Worm (Caenorhabditis elegans): Measurements from ENCODE around the gene C17H12.37.

Gene C17H12.37

ce11 chrIV:6803294-6803693, 1.6 kb upstream of the C17H12.37 start:
- no peak for TF ChIP-seq hlh-15 (tag; optimal IDR thresholded peaks at IDR 0.05)
- no peak for TF ChIP-seq pha-4 (tag; optimal IDR thresholded peaks at IDR 0.05)
- TF ChIP-seq unc-55 (GFP tag; optimal IDR thresholded peaks at IDR 0.05): no peak
- TF ChIP-seq madf-2 (tag; optimal IDR thresholded peaks at IDR 0.05): no peak
- no peak for TF ChIP-seq ceh-6 (GFP tag; optimal IDR thresholded peaks at IDR 0.05)
- no peak for TF ChIP-seq nfya-1 (tag; optimal IDR thresholded peaks at IDR 0.05)
- no peak for TF ChIP-seq hlh-13 (GFP tag; optimal IDR thresholded peaks at IDR 0.05)
- no peak for TF ChIP-seq mec-3 (tag; optimal IDR thresholded peaks at IDR 0.05; ENCODE audit: borderline replicate concordance)
- TF ChIP-seq odd-2 (tag; optimal IDR thresholded peaks at IDR 0.05): no peak

- TF ChIP-seq unc-42 (tag; optimal IDR thresholded peaks at IDR 0.05): no peak
- TF ChIP-seq rnt-1 (tag; optimal IDR thresholded peaks at IDR 0.05): peak; percentile 0
These were observed 1.0 kb upstream of the C17H12.37 start for ce11 chrIV:6803805-6804344.

ce11 chrIV:6806475-6807063, 1.7 kb downstream of the C17H12.37 start, which contains the start of gene C17H12.10:
C17H12.10 (plus strand) TSS chrIV:6806799.
- TF ChIP-seq ets-4 (tag; optimal IDR thresholded peaks at IDR 0.05) (no peak), T23F11.4 (GFP tag; optimal IDR thresholded peaks at IDR 0.05) (no peak), hlh-15 (tag; optimal IDR thresholded peaks at IDR 0.05) (no peak), fax-1 (tag; optimal IDR thresholded peaks at IDR 0.05) (no peak), nhr-11 (tag; optimal IDR thresholded peaks at IDR 0.05) (no peak), sdc-2 (tag; optimal IDR thresholded peaks at IDR 0.05) (no peak), ceh-34 (tag; optimal IDR thresholded peaks at IDR 0.05) (no peak), lin-11 (tag; optimal IDR thresholded peaks at IDR 0.05) (no peak), ahr-1 (tag; optimal IDR thresholded peaks at IDR 0.05) (no peak), ceh-31 (tag; optimal IDR thresholded peaks at IDR 0.05) (peak; percentile 13), ceh-22 (tag; optimal IDR thresholded peaks at IDR 0.05) (no peak), pha-4 (tag; optimal IDR thresholded peaks at IDR 0.05) (no peak), hlh-8 (tag; optimal IDR thresholded peaks at IDR 0.05) (no peak), unc-42 (tag; optimal IDR thresholded peaks at IDR 0.05) (peak; percentile 86), ceh-14 (tag; optimal IDR thresholded peaks at IDR 0.05) (no peak), ceh-18 (tag; optimal IDR thresholded peaks at IDR 0.05) (peak; percentile 15)

- TF ChIP-seq nhr-11 (tag; optimal IDR thresholded peaks at IDR 0.05) (no peak), C08G9.2 (tag; optimal IDR thresholded peaks at IDR 0.05) (peak; percentile 3), syd-9 (tag; optimal IDR thresholded peaks at IDR 0.05) (peak; percentile 52), gmeb-2 (tag; optimal IDR thresholded peaks at IDR 0.05) (no peak), ahr-1 (tag; optimal IDR thresholded peaks at IDR 0.05) (no peak), sdc-2 (tag; optimal IDR thresholded peaks at IDR 0.05) (peak; percentile 42), nfya-1 (tag; optimal IDR thresholded peaks at IDR 0.05) (peak; percentile 70), dve-1 (tag; optimal IDR thresholded peaks at IDR 0.05) (no peak), ceh-9 (tag; optimal IDR thresholded peaks at IDR 0.05) (no peak), che-1 (tag; optimal IDR thresholded peaks at IDR 0.05) (no peak), pros-1 (tag; optimal IDR thresholded peaks at IDR 0.05) (no peak), unc-42 (tag; optimal IDR thresholded peaks at IDR 0.05) (peak; percentile 59), ceh-31 (tag; optimal IDR thresholded peaks at IDR 0.05) (peak; percentile 86), ceh-14 (tag; optimal IDR thresholded peaks at IDR 0.05) (peak; percentile 29), fkh-6 (tag; optimal IDR thresholded peaks at IDR 0.05) (no peak), tbx-2 (tag; optimal IDR thresholded peaks at IDR 0.05) (peak; percentile 54), unc-3 (GFP tag; conservative IDR thresholded peaks at IDR 0.05) (no peak), unc-3 (tag; optimal IDR thresholded peaks at IDR 0.05) (no peak), lin-11 (tag; optimal IDR thresholded peaks at IDR 0.05) (no peak), ref-2 (tag; optimal IDR thresholded peaks at IDR 0.05) (peak; percentile 68), ceh-19 (GFP tag; optimal IDR thresholded peaks at IDR 0.05) (peak; percentile 75), fkh-10 (GFP tag; optimal IDR thresholded peaks at IDR 0.05) (peak; percentile 26), ceh-34 (tag; optimal IDR thresholded peaks at IDR 0.05) (peak; percentile 82)
These were observed 4.8 kb downstream of the C17H12.37 start for ce11 chrIV:6809756-6810155.

All from whole organism, late embryonic.